Fruit fly (Drosophila melanogaster) whole organism, pupa: ENCODE measurements around the gene Rrp40.
A peak's percentile ranks its signal among the peaks of the same experiment; 100 is the strongest.

Source experiments
- CG12605 ChIP-seq: fragments of 200-800 bp; sonication (Bioruptor generic); IDR thresholded peaks from 2 replicates; pipeline ENCODE4 v1.3.6; 2022; ENCODE audit warnings: missing biosample characterization, missing genetic modification characterization
- CG14655 ChIP-seq: fragments of 200-800 bp; sonication (Bioruptor generic); optimal IDR thresholded peaks from 3 replicates; lab custom pipeline; 2017; ENCODE audit warnings: mild to moderate bottlenecking, missing biosample characterization, missing genetic modification reagents, missing genetic modification characterization
- CG17806 ChIP-seq: fragments of 200-800 bp; sonication (Bioruptor generic); optimal IDR thresholded peaks from 2 replicates; lab custom pipeline; 2018; ENCODE audit warnings: missing biosample characterization, mild to moderate bottlenecking, missing genetic modification characterization, moderate library complexity
- CG8159 ChIP-seq: fragments of 200-800 bp; sonication (Bioruptor generic); optimal IDR thresholded peaks from 3 replicates; lab custom pipeline; 2018; ENCODE audit warnings: missing biosample characterization, mild to moderate bottlenecking, missing genetic modification characterization, moderate library complexity
- D1 ChIP-seq: fragments of 200-800 bp; sonication (Bioruptor generic); optimal IDR thresholded peaks from 2 replicates; lab custom pipeline; 2018; ENCODE audit warnings: missing biosample characterization, mild to moderate bottlenecking, missing genetic modification characterization, moderate library complexity
- EcR ChIP-seq: fragments of 200-800 bp; sonication (Bioruptor generic); optimal IDR thresholded peaks from 3 replicates; lab custom pipeline; 2019; ENCODE audit warnings: missing biosample characterization, missing genetic modification characterization, mild to moderate bottlenecking, moderate library complexity, missing genetic modification reagents
- fd96Ca ChIP-seq: fragments of 200-800 bp; sonication (Bioruptor generic); IDR thresholded peaks from 3 replicates; pipeline ENCODE4 v1.3.6; 2022; ENCODE audit warnings: missing biosample characterization, missing genetic modification characterization
- gl ChIP-seq: fragments of 200-800 bp; sonication (Bioruptor generic); optimal IDR thresholded peaks from 2 replicates; lab custom pipeline; 2018; ENCODE audit warnings: missing biosample characterization, mild to moderate bottlenecking, missing genetic modification characterization

DNA sequence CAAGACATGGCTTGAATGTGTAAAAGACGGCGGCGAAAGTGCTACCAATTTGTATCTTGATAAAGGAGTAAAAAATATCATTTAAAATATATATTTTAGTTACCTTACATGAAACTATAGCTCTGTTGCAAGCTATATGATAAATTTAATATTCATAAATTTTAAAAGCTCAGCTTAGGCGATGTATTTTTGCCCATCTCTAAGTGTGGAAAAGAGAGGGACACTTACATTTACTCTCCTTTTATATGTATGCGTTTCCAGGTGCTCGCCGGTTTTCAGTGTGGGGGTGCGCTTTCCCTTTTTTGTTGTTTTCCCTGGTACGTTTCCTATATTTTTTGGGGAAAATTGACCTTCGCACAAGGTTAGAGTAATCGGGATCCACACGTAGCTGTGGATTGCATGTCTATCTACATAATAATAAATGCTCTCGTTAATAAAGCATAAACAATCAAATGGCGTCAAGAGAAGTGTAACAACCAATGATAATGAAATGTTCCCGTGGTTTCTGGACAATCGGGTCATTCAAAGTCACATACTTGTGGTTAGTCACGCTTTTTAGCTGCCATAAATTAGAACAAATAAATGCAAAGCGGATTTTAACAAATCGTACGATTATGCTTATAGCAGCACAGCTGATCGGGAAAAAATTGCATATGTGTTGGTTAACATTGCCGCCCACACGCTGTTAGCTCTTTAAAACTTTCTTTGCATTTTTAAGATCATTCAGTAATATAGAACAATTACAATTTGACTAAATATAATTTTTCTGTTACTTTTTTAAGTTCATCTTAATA lies 509 bp upstream of the Rrp40 start:
- TF ChIP-seq gl (tag; lab: Kevin White, UChicago) (peak; percentile 87), EcR (GFP tag; lab: Kevin White, UChicago) (peak; percentile 70), CG12605 (GFP tag; lab: Robert Waterston, UW) (peak; percentile 93), D1 (peak; percentile 94), CG17806 (peak; percentile 93), CG14655 (GFP tag; lab: Kevin White, UChicago) (peak; percentile 97), CG8159 (tag; lab: Kevin White, UChicago) (no peak), fd96Ca (GFP tag; lab: Robert Waterston, UW) (peak; percentile 97)
